Fruit fly (Drosophila melanogaster) whole organism: ENCODE results near the gene CheA75a.

ENCODE experiments used
- CG8478 ChIP-seq: fragments of >200 bp; optimal IDR thresholded peaks from 2 replicates; lab custom pipeline; 2018; ENCODE audit warnings: inconsistent platforms
- Dll ChIP-seq: fragments of >200 bp; optimal IDR thresholded peaks from 2 replicates; lab custom pipeline; 2017
- EcR ChIP-seq, 2 experiments: fragments of >200 bp; optimal IDR thresholded peaks; 2 replicates each; lab custom pipeline; 2017; ENCODE audit warnings: missing biosample characterization in 2 of 2, missing genetic modification characterization in 2 of 2, missing genetic modification reagents in 2 of 2
- pan ChIP-seq: fragments of >200 bp; optimal IDR thresholded peaks from 2 replicates; lab custom pipeline; 2017
- psq ChIP-seq: fragments of >200 bp; optimal IDR thresholded peaks from 2 replicates; lab custom pipeline; 2017
- usp ChIP-seq: fragments of >200 bp; optimal IDR thresholded peaks from 2 replicates; lab custom pipeline; 2017; ENCODE audit warnings: missing biosample characterization, missing genetic modification characterization, mixed read lengths

CheA75a gene

DNA sequence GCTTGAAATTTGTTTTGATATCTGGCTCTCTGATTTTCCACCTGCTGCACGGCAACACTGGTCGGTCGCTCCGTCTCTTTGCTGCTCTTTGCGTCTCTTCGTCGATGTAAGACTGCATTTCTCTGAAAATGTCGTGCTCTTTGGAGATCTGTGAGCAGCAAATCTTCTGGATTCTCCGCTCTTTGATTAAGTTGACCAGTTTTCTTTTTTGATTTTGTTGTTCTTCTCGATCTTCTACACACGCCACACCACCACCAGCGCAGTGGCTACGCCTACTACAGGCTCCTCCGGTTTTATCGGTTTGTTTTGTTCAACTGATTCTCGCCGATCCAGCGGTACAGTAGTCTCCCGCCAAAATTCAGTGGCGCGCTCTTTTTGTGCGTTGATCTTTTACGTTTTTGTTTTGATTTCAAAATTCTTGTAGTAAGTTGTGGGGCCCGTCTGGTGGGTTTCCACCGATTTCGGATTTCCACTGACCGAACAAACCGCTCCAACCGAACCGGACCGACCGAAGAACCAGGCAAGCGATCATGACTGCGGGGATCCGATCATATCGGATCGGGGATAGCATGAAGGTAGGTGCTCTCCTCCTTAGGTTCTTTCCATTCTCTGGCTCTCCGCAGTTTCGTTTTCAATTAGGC is 17.6 kb upstream of the CheA75a start:
- TF ChIP-seq EcR (GFP tag; optimal IDR thresholded peaks at IDR 0.05; lab: Kevin White, UChicago): peak in 1 of 2 experiments; percentile 12
- no peak for TF ChIP-seq CG8478 (lab: Kevin White, UChicago)

dm6 chr3L:18235379-18235778 is 16.5 kb upstream of the CheA75a start:
- TF ChIP-seq psq (lab: Kevin White, UChicago): no peak
- TF ChIP-seq usp (GFP tag; lab: Kevin White, UChicago): no peak
- TF ChIP-seq Dll: no peak
- no peak for TF ChIP-seq CG8478 (lab: Kevin White, UChicago)
- TF ChIP-seq pan (lab: Kevin White, UChicago): no peak
- TF ChIP-seq EcR (GFP tag; optimal IDR thresholded peaks at IDR 0.05; lab: Kevin White, UChicago): no peak

DNA sequence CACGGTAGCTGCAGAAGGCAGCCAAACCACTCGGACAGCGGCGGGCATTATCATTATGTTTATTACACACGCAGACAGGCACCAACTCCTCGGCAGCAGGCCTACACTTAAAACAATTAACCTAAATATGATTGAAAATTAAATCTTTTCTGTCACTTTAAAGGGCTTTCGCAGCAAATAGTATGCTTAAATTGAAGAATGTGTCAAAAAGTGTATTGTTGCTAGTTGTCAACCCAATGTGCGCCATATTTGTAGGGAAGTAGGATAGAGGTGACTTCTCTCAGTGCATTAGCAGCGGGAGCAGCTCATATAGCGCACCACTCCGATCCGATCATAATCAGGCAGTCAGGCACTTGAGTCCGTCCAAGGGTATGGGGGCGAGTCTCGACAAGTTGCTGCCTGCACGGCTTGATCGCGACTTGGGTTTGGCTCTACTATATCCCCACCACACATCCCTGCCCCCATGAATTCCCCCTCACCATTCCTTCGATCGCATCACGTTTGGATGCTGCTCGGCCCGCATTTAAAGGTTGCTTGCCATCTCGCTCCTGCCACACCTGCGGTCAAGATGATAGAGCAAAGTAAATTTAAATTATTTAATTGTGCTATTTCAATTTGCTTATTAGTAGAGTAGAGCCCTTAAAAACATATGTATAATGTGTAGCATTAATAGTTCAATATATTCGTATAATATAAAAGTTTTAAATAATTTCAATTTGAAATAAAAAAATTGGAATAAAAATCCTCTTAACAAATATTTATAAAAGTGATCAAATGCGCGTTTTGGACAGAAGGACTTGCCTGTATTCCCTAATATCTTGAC is 15.9 kb upstream of the CheA75a start:
- TF ChIP-seq pan (lab: Kevin White, UChicago) (no peak), Dll (no peak), usp (GFP tag; lab: Kevin White, UChicago) (no peak), psq (lab: Kevin White, UChicago) (no peak), EcR (GFP tag; optimal IDR thresholded peaks at IDR 0.05; lab: Kevin White, UChicago) (no peak), CG8478 (lab: Kevin White, UChicago) (no peak)

dm6 chr3L:18236648-18236980 is 15.3 kb upstream of the CheA75a start:
- TF ChIP-seq usp (GFP tag; lab: Kevin White, UChicago) (no peak), EcR (GFP tag; optimal IDR thresholded peaks at IDR 0.05; lab: Kevin White, UChicago) (peak in 1 of 2 experiments; percentile 49), Dll (no peak), pan (lab: Kevin White, UChicago) (no peak), psq (lab: Kevin White, UChicago) (no peak), CG8478 (lab: Kevin White, UChicago) (no peak)

DNA sequence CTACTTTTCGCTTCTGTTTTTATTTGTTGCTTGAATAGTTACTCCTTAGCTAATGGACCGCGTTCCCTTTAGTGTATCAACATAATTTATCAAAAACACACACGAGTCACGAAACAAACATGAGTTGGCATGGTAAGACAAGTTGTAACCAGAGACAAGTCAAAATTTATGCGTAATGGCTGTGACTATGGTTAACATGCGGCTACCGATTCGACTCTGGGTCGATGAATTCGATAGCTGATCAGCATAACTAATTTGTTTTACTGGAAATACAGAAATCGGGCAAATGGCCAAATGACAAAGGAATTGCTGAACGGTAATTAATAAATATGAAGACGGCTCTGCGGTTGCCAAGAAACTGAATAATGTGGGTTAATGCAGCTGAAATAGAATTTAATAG is 14.1 kb upstream of the CheA75a start:
- TF ChIP-seq pan (lab: Kevin White, UChicago): no peak
- TF ChIP-seq psq (lab: Kevin White, UChicago): no peak
- TF ChIP-seq Dll: no peak
- TF ChIP-seq EcR (GFP tag; optimal IDR thresholded peaks at IDR 0.05; lab: Kevin White, UChicago): no peak
- no peak for TF ChIP-seq CG8478 (lab: Kevin White, UChicago)
- no peak for TF ChIP-seq usp (GFP tag; lab: Kevin White, UChicago)

DNA sequence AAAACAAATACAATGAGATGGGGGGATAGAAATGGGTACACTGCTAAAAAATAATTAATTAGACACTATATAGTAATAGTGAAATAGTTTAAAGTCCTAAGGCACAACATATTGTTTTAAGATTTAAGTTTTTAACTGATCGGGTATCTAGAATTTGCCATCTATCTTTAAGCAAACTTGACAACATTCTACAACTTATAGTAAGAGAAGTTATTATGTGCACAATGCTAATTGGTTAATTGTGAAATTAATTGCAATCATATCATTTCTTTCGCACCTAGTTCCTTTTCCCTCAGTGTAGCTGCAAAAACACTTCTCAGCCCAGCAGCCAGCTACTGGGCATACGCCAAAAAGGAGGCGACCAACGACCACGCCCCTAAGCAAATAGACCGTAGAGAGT is 13.3 kb upstream of the CheA75a start:
- TF ChIP-seq Dll: no peak
- TF ChIP-seq psq (lab: Kevin White, UChicago): no peak
- TF ChIP-seq usp (GFP tag; lab: Kevin White, UChicago): no peak

DNA sequence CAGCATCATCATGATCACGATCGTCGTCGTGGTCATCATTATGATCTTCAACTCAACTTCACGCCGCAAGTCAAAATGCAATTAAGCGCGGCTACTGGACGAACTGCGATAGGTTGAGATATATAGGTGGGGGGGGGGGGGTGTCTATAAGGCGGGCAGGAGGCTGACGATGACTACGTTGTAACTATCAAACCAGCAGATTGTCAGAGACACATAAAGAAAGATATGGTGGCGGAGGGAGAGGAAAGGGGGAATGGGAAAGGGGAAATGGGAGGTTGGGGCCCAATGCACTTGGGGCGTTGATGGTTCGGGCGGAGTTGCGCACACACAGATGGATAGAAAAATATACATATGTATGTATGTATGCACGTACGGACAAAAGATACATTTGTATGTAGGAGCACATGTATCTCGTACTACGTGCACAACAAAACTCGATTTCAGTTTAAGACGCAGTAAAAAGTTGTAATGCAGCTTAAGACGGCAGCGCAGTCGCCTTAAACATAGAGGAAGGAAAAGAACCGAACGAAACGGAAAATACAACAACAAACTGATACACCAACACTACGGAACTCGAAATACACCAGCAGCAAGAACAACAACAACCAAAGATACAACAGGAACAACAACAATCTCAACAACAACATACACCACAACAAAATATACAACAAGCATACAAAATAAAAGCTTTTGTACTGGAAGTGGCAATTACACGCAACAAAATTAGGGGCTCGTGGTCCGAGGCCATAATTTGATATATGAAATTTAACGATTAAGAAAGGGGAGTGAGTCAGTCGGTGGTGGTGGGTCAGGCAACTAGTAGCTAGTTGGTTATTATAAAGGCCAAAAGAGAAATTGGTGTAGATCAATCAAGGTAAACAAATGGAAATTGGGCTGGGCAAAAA is 12.6 kb upstream of the CheA75a start:
- no peak for TF ChIP-seq usp (GFP tag; lab: Kevin White, UChicago)
- TF ChIP-seq Dll: peak; percentile 16
- peak in 1 of 2 experiments; percentile 68 for TF ChIP-seq EcR (GFP tag; optimal IDR thresholded peaks at IDR 0.05; lab: Kevin White, UChicago)

DNA sequence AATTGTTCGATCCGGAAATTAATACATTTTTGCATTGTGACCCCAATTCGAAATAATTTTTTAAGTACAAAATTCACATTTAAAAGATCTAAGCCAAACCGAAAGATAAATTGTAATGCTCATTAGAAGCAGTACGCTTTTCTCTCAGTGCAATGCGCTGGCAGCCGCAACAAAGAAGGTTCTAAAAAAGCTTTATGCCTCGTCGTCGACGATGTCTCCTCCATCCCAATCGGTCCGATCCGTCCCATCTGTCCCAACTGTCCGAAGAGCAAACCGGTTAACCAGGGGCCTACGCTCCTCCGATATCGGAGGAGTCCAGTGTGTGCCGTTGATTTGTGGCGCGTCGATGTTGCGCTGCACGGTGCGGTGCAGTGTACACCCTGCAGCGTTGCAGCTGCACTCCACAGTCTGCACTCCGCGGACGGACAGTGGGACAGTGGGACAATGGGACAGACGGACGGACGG is 11.5 kb upstream of the CheA75a start:
- TF ChIP-seq EcR (GFP tag; optimal IDR thresholded peaks at IDR 0.05; lab: Kevin White, UChicago): no peak
- no peak for TF ChIP-seq Dll
- no peak for TF ChIP-seq pan (lab: Kevin White, UChicago)
- TF ChIP-seq CG8478 (lab: Kevin White, UChicago): no peak
- no peak for TF ChIP-seq usp (GFP tag; lab: Kevin White, UChicago)
- TF ChIP-seq psq (lab: Kevin White, UChicago): no peak

DNA sequence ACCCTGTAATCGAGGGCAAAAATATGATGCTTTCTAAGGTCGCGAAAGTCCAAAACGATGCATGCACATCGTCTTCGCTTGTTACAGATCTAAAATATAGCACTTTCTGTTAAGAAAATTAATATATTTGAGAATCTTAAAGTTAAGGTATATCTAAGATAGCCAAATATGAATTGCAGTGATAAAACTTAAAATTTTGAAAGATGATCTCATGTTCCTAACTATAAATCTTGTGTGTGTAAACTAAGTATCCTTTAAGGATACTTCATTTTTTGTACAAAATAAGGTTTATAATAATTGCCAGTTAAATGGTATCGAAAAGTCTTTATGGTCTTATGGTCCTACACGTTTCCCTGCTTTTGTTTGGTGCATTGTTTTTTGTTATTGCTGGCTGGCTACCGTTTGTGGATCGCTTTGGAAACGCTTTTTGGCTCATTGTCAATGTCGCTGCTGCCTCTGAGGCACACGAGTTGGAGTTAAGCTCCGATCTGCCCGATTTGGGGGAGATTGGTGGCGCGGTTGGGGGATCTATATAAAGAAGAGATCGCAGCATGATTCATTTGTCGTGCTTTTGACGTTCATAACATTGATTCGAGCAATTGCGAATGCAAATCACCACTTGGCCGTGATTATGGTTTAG is 10.8 kb upstream of the CheA75a start:
- TF ChIP-seq CG8478 (lab: Kevin White, UChicago) (no peak), Dll (no peak), EcR (GFP tag; optimal IDR thresholded peaks at IDR 0.05; lab: Kevin White, UChicago) (no peak), usp (GFP tag; lab: Kevin White, UChicago) (no peak), pan (lab: Kevin White, UChicago) (peak; percentile 85), psq (lab: Kevin White, UChicago) (no peak)

DNA sequence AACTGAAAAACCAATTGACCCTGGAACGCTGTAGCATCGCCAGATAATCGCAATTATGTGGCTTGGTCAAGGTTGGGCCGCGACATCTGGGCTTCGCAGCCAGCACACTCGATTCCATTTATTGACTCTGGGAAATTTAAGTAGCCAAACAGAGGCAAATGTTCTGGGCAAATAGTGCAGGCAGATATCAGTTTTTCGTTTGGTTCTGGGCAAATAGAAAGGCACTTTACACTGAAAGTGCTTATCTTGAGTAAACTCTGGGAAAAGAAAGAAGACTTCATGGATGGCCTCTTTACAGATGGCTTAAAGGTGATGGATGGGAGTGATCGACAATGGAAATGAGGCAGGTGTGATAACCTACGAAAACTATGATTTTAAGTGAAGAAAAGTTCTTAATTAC is 9.8 kb upstream of the CheA75a start:
- no peak for TF ChIP-seq CG8478 (lab: Kevin White, UChicago)
- TF ChIP-seq psq (lab: Kevin White, UChicago): no peak
- no peak for TF ChIP-seq EcR (GFP tag; optimal IDR thresholded peaks at IDR 0.05; lab: Kevin White, UChicago)
- no peak for TF ChIP-seq pan (lab: Kevin White, UChicago)
- TF ChIP-seq usp (GFP tag; lab: Kevin White, UChicago): no peak
- no peak for TF ChIP-seq Dll

- TF ChIP-seq psq (lab: Kevin White, UChicago) (no peak), pan (lab: Kevin White, UChicago) (no peak)
These were observed 8.7 kb upstream of the CheA75a start for dm6 chr3L:18243152-18243551.
